Fruit fly (Drosophila melanogaster): ENCODE results near the gene CG14421.

dm6 chrX:2946794-2947193 lies 5.6 kb downstream of the CG14421 start, which contains the start of gene CG17959:
- TF ChIP-seq CG8478 (optimal IDR thresholded peaks at IDR 0.05) (no peak), CTCF (optimal IDR thresholded peaks at IDR 0.05) (no peak)
